Fruit fly (Drosophila melanogaster) whole organism, pupa: ENCODE measurements around the gene CG18558.

ENCODE experiments used
- CG10348 ChIP-seq: fragments of 200-800 bp; sonication (Bioruptor generic); IDR thresholded peaks from 2 replicates; pipeline ENCODE4 v1.3.6; 2022; ENCODE audit warnings: missing biosample characterization, missing genetic modification characterization
- CG12605 ChIP-seq: fragments of 200-800 bp; sonication (Bioruptor generic); IDR thresholded peaks from 2 replicates; pipeline ENCODE4 v1.3.6; 2022; ENCODE audit warnings: missing biosample characterization, missing genetic modification characterization
- CG13204 ChIP-seq: fragments of 200-800 bp; sonication (Bioruptor generic); optimal IDR thresholded peaks from 2 replicates; lab custom pipeline; 2018; ENCODE audit warnings: missing biosample characterization, mild to moderate bottlenecking, missing genetic modification characterization, moderate library complexity
- CG14655 ChIP-seq: fragments of 200-800 bp; sonication (Bioruptor generic); optimal IDR thresholded peaks from 3 replicates; lab custom pipeline; 2017; ENCODE audit warnings: mild to moderate bottlenecking, missing biosample characterization, missing genetic modification reagents, missing genetic modification characterization
- CG15710 ChIP-seq: fragments of 200-800 bp; sonication (Bioruptor generic); optimal IDR thresholded peaks from 2 replicates; lab custom pipeline; 2018; ENCODE audit warnings: missing biosample characterization, mild to moderate bottlenecking, missing genetic modification characterization, moderate library complexity
- CG17806 ChIP-seq: fragments of 200-800 bp; sonication (Bioruptor generic); optimal IDR thresholded peaks from 2 replicates; lab custom pipeline; 2018; ENCODE audit warnings: missing biosample characterization, mild to moderate bottlenecking, missing genetic modification characterization, moderate library complexity
- CG32121 ChIP-seq: fragments of 200-800 bp; sonication (Bioruptor generic); IDR thresholded peaks from 2 replicates; pipeline ENCODE4 v1.3.6; 2022; ENCODE audit warnings: missing biosample characterization, missing genetic modification characterization
- CG34367 ChIP-seq: fragments of 200-800 bp; sonication (Bioruptor generic); optimal IDR thresholded peaks from 2 replicates; lab custom pipeline; 2018; ENCODE audit warnings: missing biosample characterization, mild to moderate bottlenecking, missing genetic modification characterization
- CG4496 ChIP-seq: fragments of 200-800 bp; sonication (Bioruptor generic); IDR thresholded peaks from 3 replicates; pipeline ENCODE4 v1.3.6; 2022; ENCODE audit warnings: missing biosample characterization, missing genetic modification characterization
- CG8159 ChIP-seq: fragments of 200-800 bp; sonication (Bioruptor generic); optimal IDR thresholded peaks from 3 replicates; lab custom pipeline; 2018; ENCODE audit warnings: missing biosample characterization, mild to moderate bottlenecking, missing genetic modification characterization, moderate library complexity
- CG8301 ChIP-seq: fragments of 200-800 bp; sonication (Bioruptor generic); optimal IDR thresholded peaks from 2 replicates; lab custom pipeline; 2018; ENCODE audit warnings: missing biosample characterization, mild to moderate bottlenecking, missing genetic modification characterization
- CG9948 ChIP-seq: fragments of 200-800 bp; sonication (Bioruptor generic); optimal IDR thresholded peaks from 2 replicates; lab custom pipeline; 2018; ENCODE audit warnings: missing biosample characterization, mild to moderate bottlenecking, missing genetic modification characterization, moderate library complexity
- D1 ChIP-seq: fragments of 200-800 bp; sonication (Bioruptor generic); optimal IDR thresholded peaks from 2 replicates; lab custom pipeline; 2018; ENCODE audit warnings: missing biosample characterization, mild to moderate bottlenecking, missing genetic modification characterization, moderate library complexity
- EcR ChIP-seq: fragments of 200-800 bp; sonication (Bioruptor generic); optimal IDR thresholded peaks from 3 replicates; lab custom pipeline; 2019; ENCODE audit warnings: missing biosample characterization, missing genetic modification characterization, mild to moderate bottlenecking, moderate library complexity, missing genetic modification reagents
- Ets98B ChIP-seq: fragments of 200-800 bp; sonication (Bioruptor generic); IDR thresholded peaks from 2 replicates; pipeline ENCODE4 v1.3.6; 2022; ENCODE audit warnings: missing biosample characterization, missing genetic modification characterization
- Pif1A ChIP-seq: fragments of 200-800 bp; sonication (Bioruptor generic); optimal IDR thresholded peaks from 3 replicates; lab custom pipeline; 2016; ENCODE audit warnings: missing biosample characterization, missing genetic modification characterization
- Pif1B ChIP-seq: fragments of 200-800 bp; sonication (Bioruptor generic); optimal IDR thresholded peaks from 3 replicates; lab custom pipeline; 2016; ENCODE audit warnings: missing biosample characterization, missing genetic modification characterization
- Snoo ChIP-seq: fragments of 200-800 bp; sonication (Bioruptor generic); optimal IDR thresholded peaks from 3 replicates; lab custom pipeline; 2017; ENCODE audit warnings: missing biosample characterization, mild to moderate bottlenecking, missing genetic modification characterization, inconsistent platforms
- fd96Ca ChIP-seq: fragments of 200-800 bp; sonication (Bioruptor generic); IDR thresholded peaks from 3 replicates; pipeline ENCODE4 v1.3.6; 2022; ENCODE audit warnings: missing biosample characterization, missing genetic modification characterization
- gl ChIP-seq: fragments of 200-800 bp; sonication (Bioruptor generic); optimal IDR thresholded peaks from 2 replicates; lab custom pipeline; 2018; ENCODE audit warnings: missing biosample characterization, mild to moderate bottlenecking, missing genetic modification characterization
- rn ChIP-seq: fragments of 200-800 bp; sonication (Bioruptor generic); IDR thresholded peaks from 2 replicates; pipeline ENCODE4 v1.3.6; 2022; ENCODE audit warnings: missing biosample characterization, missing genetic modification characterization

The CG18558 gene

dm6 chr2L:2857862-2858734, 13.8 kb upstream of the CG18558 start:
- TF ChIP-seq CG9948: peak; percentile 55
- TF ChIP-seq D1 (tag; lab: Kevin White, UChicago): no peak
- peak; percentile 56 for TF ChIP-seq CG8159 (tag; lab: Kevin White, UChicago)
- TF ChIP-seq CG10348 (GFP tag; lab: Robert Waterston, UW): no peak
- TF ChIP-seq CG8301 (tag; lab: Kevin White, UChicago): peak; percentile 80
- no peak for TF ChIP-seq gl (tag; lab: Kevin White, UChicago)
- peak; percentile 84 for TF ChIP-seq CG14655 (GFP tag; lab: Kevin White, UChicago)
- TF ChIP-seq CG13204 (GFP tag; lab: Kevin White, UChicago): no peak
- TF ChIP-seq Pif1A: peak; percentile 28
- peak; percentile 84 for TF ChIP-seq fd96Ca (GFP tag; lab: Robert Waterston, UW)
- peak; percentile 65 for TF ChIP-seq CG12605
- TF ChIP-seq rn (GFP tag; lab: Robert Waterston, UW): peak; percentile 41; the same call in 1 of the 2 replicates
- TF ChIP-seq CG17806 (tag; lab: Kevin White, UChicago): peak; percentile 48
- TF ChIP-seq Snoo: peak; percentile 63
- peak; percentile 83 for TF ChIP-seq CG4496 (GFP tag; lab: Robert Waterston, UW)
- no peak for TF ChIP-seq CG15710 (tag; lab: Kevin White, UChicago)
- TF ChIP-seq CG32121 (GFP tag; lab: Robert Waterston, UW): peak; percentile 81
- peak; percentile 48 for TF ChIP-seq Pif1B (GFP tag; lab: Kevin White, UChicago)
- TF ChIP-seq Ets98B: peak; percentile 84
- peak; percentile 32 for TF ChIP-seq CG34367 (tag; lab: Kevin White, UChicago)
- peak; percentile 10 for TF ChIP-seq EcR (GFP tag; lab: Kevin White, UChicago)

dm6 chr2L:2856960-2857584, 12.8 kb upstream of the CG18558 start, which contains the start of gene CG2991:
Gene CG2991 (plus strand): TSS chr2L:2857164.
- peak; percentile 18 for TF ChIP-seq CG8159 (tag; lab: Kevin White, UChicago)
- no peak for TF ChIP-seq fd96Ca (GFP tag; lab: Robert Waterston, UW)
- peak; percentile 15 for TF ChIP-seq Pif1A
- peak; percentile 48 for TF ChIP-seq Pif1B (GFP tag; lab: Kevin White, UChicago)
- 0 out of 3 replicates have a peak, but pooled peaks have one; percentile 17 for TF ChIP-seq CG4496 (GFP tag; lab: Robert Waterston, UW)
- no peak for TF ChIP-seq CG32121 (GFP tag; lab: Robert Waterston, UW)
- TF ChIP-seq CG9948: no peak
- TF ChIP-seq EcR (GFP tag; lab: Kevin White, UChicago): peak; percentile 21
- TF ChIP-seq Ets98B: peak; percentile 11; the same call in 1 of the 2 replicates
- TF ChIP-seq rn (GFP tag; lab: Robert Waterston, UW): no peak

- TF ChIP-seq fd96Ca (GFP tag; lab: Robert Waterston, UW) (peak; percentile 59; the same call in 2 of the 3 replicates), CG17806 (tag; lab: Kevin White, UChicago) (peak; percentile 37), gl (tag; lab: Kevin White, UChicago) (no peak), Pif1B (GFP tag; lab: Kevin White, UChicago) (peak; percentile 9), CG10348 (GFP tag; lab: Robert Waterston, UW) (no peak), CG12605 (peak; percentile 53; the same call in 1 of the 2 replicates), CG8159 (tag; lab: Kevin White, UChicago) (no peak), CG15710 (tag; lab: Kevin White, UChicago) (peak; percentile 53), rn (GFP tag; lab: Robert Waterston, UW) (peak; percentile 63), CG34367 (tag; lab: Kevin White, UChicago) (peak; percentile 57), CG8301 (tag; lab: Kevin White, UChicago) (peak; percentile 1), CG4496 (GFP tag; lab: Robert Waterston, UW) (peak; percentile 84), Snoo (peak; percentile 86), CG32121 (GFP tag; lab: Robert Waterston, UW) (peak; percentile 36; the same call in 1 of the 2 replicates), Ets98B (peak; percentile 60; the same call in 1 of the 2 replicates), CG9948 (peak; percentile 24), CG13204 (GFP tag; lab: Kevin White, UChicago) (peak; percentile 48), D1 (tag; lab: Kevin White, UChicago) (no peak), EcR (GFP tag; lab: Kevin White, UChicago) (no peak), CG14655 (GFP tag; lab: Kevin White, UChicago) (peak; percentile 67), Pif1A (peak; percentile 54)
Measured at dm6 chr2L:2855773-2856615, 11.7 kb upstream of the CG18558 start, which contains the start of the genes CG3104 and RpS21. Gene CG3104 (minus strand): TSS chr2L:2855778. Gene RpS21 (plus strand): TSS chr2L:2856070.

dm6 chr2L:2855204-2855768, 11.0 kb upstream of the CG18558 start:
- TF ChIP-seq Snoo (no peak), CG34367 (tag; lab: Kevin White, UChicago) (no peak), CG12605 (no peak), Ets98B (0 out of 2 replicates have a peak, but pooled peaks have one; percentile 0), CG13204 (GFP tag; lab: Kevin White, UChicago) (no peak), CG8159 (tag; lab: Kevin White, UChicago) (peak; percentile 94), CG32121 (GFP tag; lab: Robert Waterston, UW) (no peak), EcR (GFP tag; lab: Kevin White, UChicago) (no peak)
- TF ChIP-seq, all 21 proteins: peak for 2
